Worm (Caenorhabditis elegans) whole organism, young adult: ENCODE measurements around the gene CC8.3.

ENCODE experiments used
- B0035.1 ChIP-seq: sonication (generic microtip); optimal IDR thresholded peaks from 2 replicates; lab custom pipeline; 2016; ENCODE audit warnings: missing genetic modification characterization, mild to moderate bottlenecking, missing compliant biosample characterization, missing genotype, missing genetic modification reagents
- D2030.7 ChIP-seq: fragments of 200-800 bp; sonication (Bioruptor generic); IDR thresholded peaks from 2 replicates; pipeline ENCODE4 v1.3.6; 2022; ENCODE audit warnings: missing genetic modification reagents, missing genetic modification characterization, missing compliant biosample characterization
- F39B2.1 ChIP-seq: fragments of 200-800 bp; sonication (Bioruptor generic); IDR thresholded peaks from 2 replicates; pipeline ENCODE4 v1.3.6; 2022; ENCODE audit warnings: missing genetic modification reagents, missing genetic modification characterization, missing compliant biosample characterization
- F52B5.7 ChIP-seq: sonication (generic microtip); optimal IDR thresholded peaks from 2 replicates; lab custom pipeline; 2016; ENCODE audit warnings: mild to moderate bottlenecking, missing genetic modification characterization, missing compliant biosample characterization
- F55B11.4 ChIP-seq: sonication (generic microtip); optimal IDR thresholded peaks from 2 replicates; lab custom pipeline; 2016; ENCODE audit warnings: missing compliant biosample characterization, missing genetic modification characterization, borderline replicate concordance; ENCODE audit not compliant: insufficient read depth
- K11D2.4 ChIP-seq: fragments of 200-800 bp; sonication (Bioruptor generic); IDR thresholded peaks from 2 replicates; pipeline ENCODE4 v1.3.6; 2022; ENCODE audit warnings: missing genetic modification reagents, missing genetic modification characterization, missing compliant biosample characterization
- K12H6.12 ChIP-seq: fragments of 200-800 bp; sonication (Bioruptor generic); optimal IDR thresholded peaks from 2 replicates; lab custom pipeline; 2018; ENCODE audit warnings: mild to moderate bottlenecking, missing genetic modification characterization, missing compliant biosample characterization
- T26A5.8 ChIP-seq: sonication (generic microtip); optimal IDR thresholded peaks from 2 replicates; lab custom pipeline; 2016; ENCODE audit warnings: missing genetic modification characterization, missing compliant biosample characterization
- Y79H2A.3 ChIP-seq: fragments of 200-800 bp; sonication (Bioruptor generic); conservative IDR thresholded peaks from 2 replicates; pipeline ENCODE4 v1.3.6; 2022; ENCODE audit warnings: missing genetic modification reagents, missing genetic modification characterization, missing compliant biosample characterization
- ZK185.1 ChIP-seq: sonication (generic microtip); optimal IDR thresholded peaks from 2 replicates; lab custom pipeline; 2016; ENCODE audit warnings: mild to moderate bottlenecking, missing genetic modification characterization, missing compliant biosample characterization; ENCODE audit not compliant: poor library complexity, severe bottlenecking
- akir-1 ChIP-seq: fragments of 200-800 bp; sonication (Bioruptor generic); optimal IDR thresholded peaks from 2 replicates; lab custom pipeline; 2018; ENCODE audit warnings: mild to moderate bottlenecking, missing genetic modification characterization, moderate library complexity, missing compliant biosample characterization
- atf-7 ChIP-seq: sonication (generic microtip); optimal IDR thresholded peaks from 2 replicates; lab custom pipeline; 2017; ENCODE audit warnings: mild to moderate bottlenecking, missing genetic modification characterization, missing compliant biosample characterization
- attf-3 ChIP-seq: fragments of 200-800 bp; sonication (Bioruptor generic); conservative IDR thresholded peaks from 2 replicates; pipeline ENCODE4 v1.3.6; 2022; ENCODE audit warnings: missing genetic modification reagents, missing genetic modification characterization, missing compliant biosample characterization
- attf-6 ChIP-seq: fragments of 200-800 bp; sonication (Bioruptor generic); IDR thresholded peaks from 2 replicates; pipeline ENCODE4 v1.3.6; 2022; ENCODE audit warnings: missing genetic modification reagents, missing genetic modification characterization, missing compliant biosample characterization
- ceh-40 ChIP-seq: fragments of 200-800 bp; sonication (Bioruptor generic); IDR thresholded peaks from 2 replicates; pipeline ENCODE4 v1.3.6; 2022; ENCODE audit warnings: missing genetic modification characterization, missing compliant biosample characterization
- ceh-79 ChIP-seq: sonication (generic microtip); optimal IDR thresholded peaks from 2 replicates; lab custom pipeline; 2017; ENCODE audit warnings: mild to moderate bottlenecking, missing genetic modification characterization, missing compliant biosample characterization
- chd-7 ChIP-seq: sonication (generic microtip); optimal IDR thresholded peaks from 2 replicates; lab custom pipeline; 2016; ENCODE audit warnings: mild to moderate bottlenecking, missing genetic modification characterization, moderate library complexity, missing compliant biosample characterization
- die-1 ChIP-seq: sonication (generic microtip); optimal IDR thresholded peaks from 2 replicates; lab custom pipeline; 2016; ENCODE audit warnings: missing genotype, mild to moderate bottlenecking, missing genetic modification characterization, missing compliant biosample characterization
- efl-1 ChIP-seq: fragments of 150-350 bp; optimal IDR thresholded peaks from 2 replicates; lab custom pipeline; 2014; ENCODE audit warnings: missing biosample characterization, missing genetic modification reagents, missing genetic modification characterization
- him-1 ChIP-seq: sonication (generic microtip); optimal IDR thresholded peaks from 2 replicates; lab custom pipeline; 2016; ENCODE audit warnings: missing genotype, missing genetic modification reagents, missing genetic modification characterization, missing compliant biosample characterization
- hmg-1.2 ChIP-seq: fragments of 200-800 bp; sonication (Bioruptor generic); IDR thresholded peaks from 2 replicates; pipeline ENCODE4 v1.3.6; 2022; ENCODE audit warnings: missing genetic modification reagents, missing genetic modification characterization, missing compliant biosample characterization
- hmg-20 ChIP-seq: fragments of 200-800 bp; sonication (Bioruptor generic); IDR thresholded peaks from 2 replicates; pipeline ENCODE4 v1.3.6; 2022; ENCODE audit warnings: missing genetic modification reagents, missing genetic modification characterization, missing compliant biosample characterization
- lag-1 ChIP-seq: fragments of 200-800 bp; sonication (Bioruptor generic); IDR thresholded peaks from 2 replicates; pipeline ENCODE4 v1.3.6; 2022; ENCODE audit warnings: missing genetic modification reagents, missing genetic modification characterization, missing compliant biosample characterization
- let-526 ChIP-seq: fragments of 200-800 bp; sonication (Bioruptor generic); IDR thresholded peaks from 2 replicates; pipeline ENCODE4 v1.3.6; 2022; ENCODE audit warnings: missing genetic modification reagents, missing genetic modification characterization, missing compliant biosample characterization
- let-607 ChIP-seq, 2 experiments: fragments of 200-800 bp in 1 of 2; sonication (Bioruptor generic) in 1 of 2; sonication (generic microtip) in 1 of 2; optimal IDR thresholded peaks; 2 replicates each; lab custom pipeline; 2016 to 2018; ENCODE audit warnings: mild to moderate bottlenecking in 2 of 2, missing compliant biosample characterization in 2 of 2, missing genetic modification characterization in 2 of 2, moderate library complexity in 2 of 2, missing genotype in 1 of 2
- lin-40 ChIP-seq: sonication (generic microtip); optimal IDR thresholded peaks from 2 replicates; lab custom pipeline; 2016; ENCODE audit warnings: missing genetic modification characterization, mild to moderate bottlenecking, missing compliant biosample characterization, missing genotype, missing genetic modification reagents
- lir-1 ChIP-seq: fragments of 200-800 bp; sonication (Bioruptor generic); conservative IDR thresholded peaks from 2 replicates; pipeline ENCODE4 v1.3.6; 2022; ENCODE audit warnings: missing genetic modification reagents, missing genetic modification characterization, missing compliant biosample characterization
- madf-10 ChIP-seq: sonication (generic microtip); optimal IDR thresholded peaks from 2 replicates; lab custom pipeline; 2016; ENCODE audit warnings: mild to moderate bottlenecking, missing genetic modification characterization, missing compliant biosample characterization
- madf-6 ChIP-seq: fragments of 200-800 bp; sonication (Bioruptor generic); IDR thresholded peaks from 2 replicates; pipeline ENCODE4 v1.3.6; 2022; ENCODE audit warnings: missing genetic modification reagents, missing genetic modification characterization, missing compliant biosample characterization
- mcd-1 ChIP-seq: fragments of 200-800 bp; sonication (Bioruptor generic); IDR thresholded peaks from 2 replicates; pipeline ENCODE4 v1.3.6; 2022; ENCODE audit warnings: missing genetic modification reagents, missing genetic modification characterization, missing compliant biosample characterization
- mes-4 ChIP-seq: sonication (generic microtip); optimal IDR thresholded peaks from 2 replicates; lab custom pipeline; 2016; ENCODE audit warnings: missing genotype, missing genetic modification characterization, missing compliant biosample characterization
- nhr-27 ChIP-seq: fragments of 200-800 bp; sonication (Bioruptor generic); optimal IDR thresholded peaks from 2 replicates; lab custom pipeline; 2018; ENCODE audit warnings: mild to moderate bottlenecking, missing genetic modification characterization, moderate library complexity, missing compliant biosample characterization
- pbrm-1 ChIP-seq: fragments of 200-800 bp; sonication (Bioruptor generic); IDR thresholded peaks from 2 replicates; pipeline ENCODE4 v1.3.6; 2022; ENCODE audit warnings: missing genetic modification reagents, missing genetic modification characterization, missing compliant biosample characterization
- pha-4 ChIP-seq: fragments of 150-350 bp; sonication (generic microtip); optimal IDR thresholded peaks from 2 replicates; lab custom pipeline; 2014; ENCODE audit warnings: missing biosample characterization, missing genetic modification reagents, missing genetic modification characterization
- rcor-1 ChIP-seq: fragments of 200-800 bp; sonication (Bioruptor generic); IDR thresholded peaks from 2 replicates; pipeline ENCODE4 v1.3.6; 2022; ENCODE audit warnings: missing genetic modification reagents, missing genetic modification characterization, missing compliant biosample characterization
- repo-1 ChIP-seq: sonication (generic microtip); optimal IDR thresholded peaks from 2 replicates; lab custom pipeline; 2017; ENCODE audit warnings: mild to moderate bottlenecking, missing genetic modification characterization, missing compliant biosample characterization
- sea-2 ChIP-seq: fragments of 200-800 bp; sonication (Bioruptor generic); IDR thresholded peaks from 2 replicates; pipeline ENCODE4 v1.3.6; 2022; ENCODE audit warnings: missing genetic modification characterization, missing compliant biosample characterization
- snpc-1.3 ChIP-seq: sonication (generic microtip); optimal IDR thresholded peaks from 2 replicates; lab custom pipeline; 2017; ENCODE audit warnings: missing genetic modification characterization, mild to moderate bottlenecking, missing compliant biosample characterization, antibody characterized with exemption, moderate library complexity, missing genotype, missing genetic modification reagents; ENCODE audit not compliant: insufficient read depth
- somi-1 ChIP-seq: fragments of 200-800 bp; sonication (Bioruptor generic); optimal IDR thresholded peaks from 2 replicates; lab custom pipeline; 2018; ENCODE audit warnings: mild to moderate bottlenecking, missing genetic modification characterization, missing compliant biosample characterization
- unc-130 ChIP-seq: sonication (generic microtip); optimal IDR thresholded peaks from 2 replicates; lab custom pipeline; 2016; ENCODE audit warnings: missing genetic modification reagents, missing genetic modification characterization, missing compliant biosample characterization
- unc-62 ChIP-seq: fragments of 150-350 bp; optimal IDR thresholded peaks from 2 replicates; lab custom pipeline; 2014; ENCODE audit warnings: missing biosample characterization, missing genetic modification reagents, missing genetic modification characterization
- zfh-2 ChIP-seq: fragments of 200-800 bp; sonication (Bioruptor generic); conservative IDR thresholded peaks from 2 replicates; pipeline ENCODE4 v1.3.6; 2022; ENCODE audit warnings: missing genetic modification reagents, missing genetic modification characterization, missing compliant biosample characterization
- zim-3 ChIP-seq: sonication (generic microtip); optimal IDR thresholded peaks from 2 replicates; lab custom pipeline; 2017; ENCODE audit warnings: mild to moderate bottlenecking, missing genetic modification characterization, moderate library complexity, missing compliant biosample characterization
- ztf-18 ChIP-seq: sonication (generic microtip); optimal IDR thresholded peaks from 2 replicates; lab custom pipeline; 2016; ENCODE audit warnings: missing genotype, mild to moderate bottlenecking, missing genetic modification characterization, missing compliant biosample characterization
- ztf-25 ChIP-seq: fragments of 200-800 bp; sonication (Bioruptor generic); IDR thresholded peaks from 2 replicates; pipeline ENCODE4 v1.3.6; 2022; ENCODE audit warnings: missing genetic modification reagents, missing genetic modification characterization, missing compliant biosample characterization

Gene CC8.3

DNA sequence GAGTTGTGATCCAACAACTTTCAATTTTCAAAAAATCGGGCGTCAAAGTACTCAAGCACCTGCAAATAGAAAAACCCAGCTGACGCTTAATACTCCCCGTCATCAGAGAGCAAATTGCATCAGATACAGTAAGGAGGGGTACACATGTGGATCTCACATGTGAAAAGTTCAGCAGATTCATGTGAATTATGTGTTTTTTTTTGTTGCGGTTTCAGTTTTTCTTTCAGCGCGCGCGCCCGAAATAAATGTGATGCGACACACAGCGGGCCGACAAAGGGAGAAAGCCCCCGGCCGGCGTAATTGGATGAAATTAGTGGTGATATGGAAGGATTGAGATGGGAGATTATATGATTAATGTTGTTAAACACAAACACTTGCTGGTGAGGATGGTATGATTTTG is 10.1 kb upstream of the CC8.3 start (continued):
- TF ChIP-seq him-1 (tag; lab: Kevin White, UChicago), result no peak
- no peak for TF ChIP-seq zim-3 (tag; lab: Kevin White, UChicago)
- TF ChIP-seq somi-1, result peak; percentile 3
- no peak for TF ChIP-seq ZK185.1 (tag; lab: Kevin White, UChicago)
- TF ChIP-seq lin-40, result peak; percentile 11
- TF ChIP-seq ztf-25 (GFP tag; lab: Robert Waterston, UW), result no peak
- TF ChIP-seq F55B11.4 (tag; lab: Kevin White, UChicago), result no peak

DNA sequence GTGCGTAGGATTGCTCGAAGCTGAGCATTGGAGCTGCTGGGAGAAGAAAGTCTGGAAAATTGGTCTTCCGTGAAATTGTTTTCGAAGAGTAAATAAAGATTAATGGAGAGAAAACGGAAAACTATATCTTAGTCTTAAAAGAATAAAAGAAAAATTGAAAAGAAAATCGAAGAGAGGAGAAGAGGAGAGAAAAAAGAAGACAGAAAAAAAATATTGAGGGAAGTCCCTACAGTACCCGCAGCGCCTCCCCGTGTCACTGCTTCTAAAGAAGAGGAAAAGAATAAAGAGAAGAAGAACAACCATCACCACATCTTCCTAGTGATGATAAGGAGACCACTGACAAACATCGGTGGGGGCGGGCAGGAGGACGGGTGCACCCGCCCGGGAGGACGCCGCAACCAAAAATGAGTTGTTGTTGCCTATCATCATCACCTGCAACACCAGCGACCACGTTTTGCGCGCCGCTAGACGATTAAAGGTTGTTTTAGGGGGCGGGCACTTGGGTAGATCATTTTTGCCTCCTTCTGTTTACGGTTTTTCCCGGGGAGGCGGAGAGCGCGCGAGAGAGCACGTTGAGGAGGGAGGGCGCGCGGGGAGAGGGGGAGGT is 6.6 kb upstream of the CC8.3 start, which contains the start of gene CC8.2:
TSS of gene CC8.2 (minus strand) at position 51 of the 607 bp plus-strand sequence.
- no peak for TF ChIP-seq let-526 (GFP tag; lab: Robert Waterston, UW)
- no peak for TF ChIP-seq ceh-40 (GFP tag; lab: Robert Waterston, UW)
- TF ChIP-seq pbrm-1 (GFP tag; lab: Robert Waterston, UW), result no peak
- no peak for TF ChIP-seq pha-4
- TF ChIP-seq attf-6, result no peak
- TF ChIP-seq hmg-20 (GFP tag; lab: Robert Waterston, UW), result no peak
- TF ChIP-seq somi-1, result peak; percentile 43
- no peak for TF ChIP-seq lag-1 (GFP tag; lab: Robert Waterston, UW)
- no peak for TF ChIP-seq mes-4 (tag; lab: Kevin White, UChicago)
- no peak for TF ChIP-seq F52B5.7
- TF ChIP-seq D2030.7, result peak; percentile 38; the same call in 1 of the 2 replicates
- no peak for TF ChIP-seq B0035.1 (tag; lab: Kevin White, UChicago)
- no peak for TF ChIP-seq attf-3 (GFP tag; lab: Robert Waterston, UW)
- TF ChIP-seq snpc-1.3 (tag; lab: Kevin White, UChicago), result no peak
- TF ChIP-seq F39B2.1 (GFP tag; lab: Robert Waterston, UW), result no peak
- TF ChIP-seq K11D2.4 (GFP tag; lab: Robert Waterston, UW), result no peak
- peak; percentile 18 for TF ChIP-seq chd-7
- TF ChIP-seq die-1, result no peak
- no peak for TF ChIP-seq T26A5.8 (tag; lab: Kevin White, UChicago)
- peak; percentile 75 for TF ChIP-seq zfh-2 (GFP tag; lab: Robert Waterston, UW)
- TF ChIP-seq hmg-1.2 (GFP tag; lab: Robert Waterston, UW), result peak; percentile 63
- TF ChIP-seq ztf-25 (GFP tag; lab: Robert Waterston, UW), result no peak
- TF ChIP-seq madf-6 (GFP tag; lab: Robert Waterston, UW), result peak; percentile 96
- no peak for TF ChIP-seq sea-2 (GFP tag; lab: Robert Waterston, UW)
- no peak for TF ChIP-seq madf-10 (tag; lab: Kevin White, UChicago)
- TF ChIP-seq let-607 (tag; optimal IDR thresholded peaks at IDR 0.05; lab: Kevin White, UChicago), result no peak
- TF ChIP-seq ceh-79 (tag; lab: Kevin White, UChicago), result no peak
- TF ChIP-seq nhr-27 (tag; lab: Kevin White, UChicago), result no peak
- no peak for TF ChIP-seq zim-3 (tag; lab: Kevin White, UChicago)
- no peak for TF ChIP-seq repo-1 (tag; lab: Kevin White, UChicago)
- peak; percentile 57 for TF ChIP-seq mcd-1
- TF ChIP-seq unc-62 (GFP tag; lab: Kevin White, UChicago), result no peak
- no peak for TF ChIP-seq lir-1 (GFP tag; lab: Robert Waterston, UW)
- no peak for TF ChIP-seq akir-1 (GFP tag; lab: Kevin White, UChicago)
- TF ChIP-seq unc-130 (GFP tag; lab: Kevin White, UChicago), result no peak
- TF ChIP-seq atf-7 (tag; lab: Kevin White, UChicago), result peak; percentile 12
- no peak for TF ChIP-seq K12H6.12 (tag; lab: Kevin White, UChicago)
- TF ChIP-seq rcor-1 (GFP tag; lab: Robert Waterston, UW), result peak; percentile 44; the same call in 1 of the 2 replicates
- TF ChIP-seq efl-1, result peak; percentile 83
- TF ChIP-seq ztf-18 (tag; lab: Kevin White, UChicago), result no peak
- 0 out of 2 replicates have a peak, but pooled peaks have one; percentile 30 for TF ChIP-seq Y79H2A.3
